Worm (Caenorhabditis elegans): Measurements from ENCODE around the gene ssp-34.

DNA sequence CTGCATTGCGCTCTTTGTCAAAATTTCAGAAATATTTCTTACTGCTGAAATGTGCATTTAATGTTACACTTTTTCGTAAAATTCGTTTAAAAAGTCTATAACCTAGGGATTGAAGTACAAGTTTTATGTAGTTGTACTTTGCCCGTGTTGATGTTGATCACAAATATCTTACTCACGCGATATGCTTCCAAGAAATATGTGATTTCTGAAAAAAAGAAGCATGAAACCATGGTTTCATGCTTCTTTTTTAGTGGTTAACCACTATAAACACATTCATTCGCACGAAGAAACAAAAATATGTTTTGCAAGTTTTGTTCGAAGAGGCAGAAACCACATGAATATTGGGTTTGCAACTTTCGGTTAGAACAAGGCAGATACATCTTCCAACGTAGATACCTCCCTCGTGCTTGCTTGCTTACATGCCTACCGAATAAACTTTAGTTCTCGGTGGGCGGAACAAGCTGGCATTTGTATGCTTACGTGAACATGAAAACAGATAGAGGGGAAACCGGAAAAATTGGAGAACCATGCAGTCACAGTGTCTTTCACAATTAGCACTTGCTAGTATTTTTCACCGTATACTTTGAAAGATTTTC lies 49.3 kb downstream of the ssp-34 start, which contains the start of gene R102.3:
- TF ChIP-seq W03F9.2 (tag; optimal IDR thresholded peaks at IDR 0.05) (no peak), him-1 (tag; optimal IDR thresholded peaks at IDR 0.05) (no peak)
